Worm (Caenorhabditis elegans) whole organism, young adult: ENCODE measurements around the gene C33G3.5.

Experiments used
- B0261.1 ChIP-seq: sonication (generic microtip); optimal IDR thresholded peaks from 2 replicates; lab custom pipeline; 2016; ENCODE audit warnings: mild to moderate bottlenecking, missing genetic modification characterization, moderate library complexity, missing compliant biosample characterization
- C06A6.2 ChIP-seq: fragments of 200-800 bp; sonication (Bioruptor generic); conservative IDR thresholded peaks from 2 replicates; pipeline ENCODE4 v1.3.6; 2022; ENCODE audit warnings: missing genetic modification characterization, missing compliant biosample characterization
- F37B4.10 ChIP-seq: fragments of 200-800 bp; sonication (Bioruptor generic); IDR thresholded peaks from 2 replicates; pipeline ENCODE4 v1.3.6; 2022; ENCODE audit warnings: missing genetic modification characterization, missing compliant biosample characterization
- F39B2.1 ChIP-seq: fragments of 200-800 bp; sonication (Bioruptor generic); IDR thresholded peaks from 2 replicates; pipeline ENCODE4 v1.3.6; 2022; ENCODE audit warnings: missing genetic modification reagents, missing genetic modification characterization, missing compliant biosample characterization
- F57A8.1 ChIP-seq: fragments of 200-800 bp; sonication (Bioruptor generic); optimal IDR thresholded peaks from 2 replicates; lab custom pipeline; 2018; ENCODE audit warnings: mild to moderate bottlenecking, missing genetic modification characterization, moderate library complexity, missing compliant biosample characterization
- Y56A3A.18 ChIP-seq: fragments of 200-800 bp; sonication (Bioruptor generic); IDR thresholded peaks from 2 replicates; pipeline ENCODE4 v1.3.6; 2022; ENCODE audit warnings: missing genetic modification reagents, missing genetic modification characterization, missing compliant biosample characterization
- ama-1 ChIP-seq, 3 experiments: fragments of 150-350 bp in 1 of 3; sonication (generic microtip) in 2 of 3; optimal IDR thresholded peaks; 2 replicates each; lab custom pipeline; 2014 to 2018; ENCODE audit warnings: missing biosample characterization in 2 of 3, missing genetic modification characterization in 2 of 3, missing genetic modification reagents in 2 of 3
- attf-5 ChIP-seq: fragments of 200-800 bp; sonication (Bioruptor generic); optimal IDR thresholded peaks from 2 replicates; lab custom pipeline; 2018; ENCODE audit warnings: mild to moderate bottlenecking, missing genetic modification characterization, missing compliant biosample characterization
- ceh-100 ChIP-seq: fragments of 200-800 bp; sonication (Bioruptor generic); IDR thresholded peaks from 2 replicates; pipeline ENCODE4 v1.3.6; 2022; ENCODE audit warnings: missing genetic modification reagents, missing genetic modification characterization, missing compliant biosample characterization
- ceh-79 ChIP-seq: sonication (generic microtip); optimal IDR thresholded peaks from 2 replicates; lab custom pipeline; 2017; ENCODE audit warnings: mild to moderate bottlenecking, missing genetic modification characterization, missing compliant biosample characterization
- ceh-91 ChIP-seq: fragments of 200-800 bp; sonication (Bioruptor generic); IDR thresholded peaks from 2 replicates; pipeline ENCODE4 v1.3.6; 2022; ENCODE audit warnings: missing genetic modification reagents, missing genetic modification characterization, missing compliant biosample characterization
- chd-7 ChIP-seq: sonication (generic microtip); optimal IDR thresholded peaks from 2 replicates; lab custom pipeline; 2016; ENCODE audit warnings: mild to moderate bottlenecking, missing genetic modification characterization, moderate library complexity, missing compliant biosample characterization
- dox-1 ChIP-seq: fragments of 200-800 bp; sonication (Bioruptor generic); IDR thresholded peaks from 2 replicates; pipeline ENCODE4 v1.3.6; 2022; ENCODE audit warnings: missing genetic modification reagents, missing genetic modification characterization, missing compliant biosample characterization
- dpff-1 ChIP-seq: sonication (generic microtip); optimal IDR thresholded peaks from 2 replicates; lab custom pipeline; 2017; ENCODE audit warnings: mild to moderate bottlenecking, missing genetic modification characterization, missing compliant biosample characterization
- efl-1 ChIP-seq: fragments of 150-350 bp; optimal IDR thresholded peaks from 2 replicates; lab custom pipeline; 2014; ENCODE audit warnings: missing biosample characterization, missing genetic modification reagents, missing genetic modification characterization
- egl-18 ChIP-seq: fragments of 200-800 bp; sonication (Bioruptor generic); IDR thresholded peaks from 2 replicates; pipeline ENCODE4 v1.3.6; 2022; ENCODE audit warnings: missing genetic modification reagents, missing genetic modification characterization, missing compliant biosample characterization
- egl-44 ChIP-seq: fragments of 200-800 bp; sonication (Bioruptor generic); IDR thresholded peaks from 2 replicates; pipeline ENCODE4 v1.3.6; 2022; ENCODE audit warnings: missing genetic modification reagents, missing genetic modification characterization, missing compliant biosample characterization
- hlh-12 ChIP-seq: sonication (generic microtip); optimal IDR thresholded peaks from 2 replicates; lab custom pipeline; 2016; ENCODE audit warnings: missing genetic modification characterization, missing compliant biosample characterization
- hmg-1.2 ChIP-seq: fragments of 200-800 bp; sonication (Bioruptor generic); IDR thresholded peaks from 2 replicates; pipeline ENCODE4 v1.3.6; 2022; ENCODE audit warnings: missing genetic modification reagents, missing genetic modification characterization, missing compliant biosample characterization
- hrde-1 ChIP-seq: sonication (generic microtip); optimal IDR thresholded peaks from 2 replicates; lab custom pipeline; 2016; ENCODE audit warnings: missing genetic modification characterization, mild to moderate bottlenecking, missing compliant biosample characterization, moderate library complexity, missing genotype, missing genetic modification reagents, borderline replicate concordance
- let-607 ChIP-seq, 2 experiments: fragments of 200-800 bp in 1 of 2; sonication (Bioruptor generic) in 1 of 2; sonication (generic microtip) in 1 of 2; optimal IDR thresholded peaks; 2 replicates each; lab custom pipeline; 2016 to 2018; ENCODE audit warnings: mild to moderate bottlenecking in 2 of 2, missing compliant biosample characterization in 2 of 2, missing genetic modification characterization in 2 of 2, moderate library complexity in 2 of 2, missing genotype in 1 of 2
- lir-1 ChIP-seq: fragments of 200-800 bp; sonication (Bioruptor generic); conservative IDR thresholded peaks from 2 replicates; pipeline ENCODE4 v1.3.6; 2022; ENCODE audit warnings: missing genetic modification reagents, missing genetic modification characterization, missing compliant biosample characterization
- madf-10 ChIP-seq: sonication (generic microtip); optimal IDR thresholded peaks from 2 replicates; lab custom pipeline; 2016; ENCODE audit warnings: mild to moderate bottlenecking, missing genetic modification characterization, missing compliant biosample characterization
- madf-3 ChIP-seq: fragments of 200-800 bp; sonication (Bioruptor generic); IDR thresholded peaks from 2 replicates; pipeline ENCODE4 v1.3.6; 2022; ENCODE audit warnings: missing genetic modification reagents, missing genetic modification characterization, missing compliant biosample characterization
- madf-6 ChIP-seq: fragments of 200-800 bp; sonication (Bioruptor generic); IDR thresholded peaks from 2 replicates; pipeline ENCODE4 v1.3.6; 2022; ENCODE audit warnings: missing genetic modification reagents, missing genetic modification characterization, missing compliant biosample characterization
- madf-8 ChIP-seq: fragments of 200-800 bp; sonication (Bioruptor generic); conservative IDR thresholded peaks from 2 replicates; pipeline ENCODE4 v1.3.6; 2022; ENCODE audit warnings: missing genetic modification reagents, missing genetic modification characterization, missing compliant biosample characterization
- mxl-1 ChIP-seq: sonication (generic microtip); optimal IDR thresholded peaks from 2 replicates; lab custom pipeline; 2016; ENCODE audit warnings: missing genetic modification characterization, missing compliant biosample characterization
- nfya-2 ChIP-seq: fragments of 200-800 bp; sonication (Bioruptor generic); IDR thresholded peaks from 2 replicates; pipeline ENCODE4 v1.3.6; 2022; ENCODE audit warnings: missing genetic modification reagents, missing genetic modification characterization, missing compliant biosample characterization
- nfyb-1 ChIP-seq: fragments of 200-800 bp; sonication (Bioruptor generic); IDR thresholded peaks from 2 replicates; pipeline ENCODE4 v1.3.6; 2022; ENCODE audit warnings: missing genetic modification reagents, missing genetic modification characterization, missing compliant biosample characterization
- nhr-120 ChIP-seq: fragments of 200-800 bp; sonication (Bioruptor generic); IDR thresholded peaks from 2 replicates; pipeline ENCODE4 v1.3.6; 2022; ENCODE audit warnings: missing genetic modification characterization, missing compliant biosample characterization
- nhr-179 ChIP-seq: sonication (generic microtip); optimal IDR thresholded peaks from 2 replicates; lab custom pipeline; 2016; ENCODE audit warnings: mild to moderate bottlenecking, missing genetic modification characterization, missing compliant biosample characterization
- nhr-80 ChIP-seq: sonication (generic microtip); optimal IDR thresholded peaks from 2 replicates; lab custom pipeline; 2016; ENCODE audit warnings: missing genetic modification characterization, missing compliant biosample characterization
- nhr-90 ChIP-seq: sonication (generic microtip); optimal IDR thresholded peaks from 2 replicates; lab custom pipeline; 2016; ENCODE audit warnings: missing genotype, mild to moderate bottlenecking, missing genetic modification characterization, missing compliant biosample characterization
- pbrm-1 ChIP-seq: fragments of 200-800 bp; sonication (Bioruptor generic); IDR thresholded peaks from 2 replicates; pipeline ENCODE4 v1.3.6; 2022; ENCODE audit warnings: missing genetic modification reagents, missing genetic modification characterization, missing compliant biosample characterization
- pha-4 ChIP-seq: fragments of 150-350 bp; sonication (generic microtip); optimal IDR thresholded peaks from 2 replicates; lab custom pipeline; 2014; ENCODE audit warnings: missing biosample characterization, missing genetic modification reagents, missing genetic modification characterization
- sptf-2 ChIP-seq: fragments of 200-800 bp; sonication (Bioruptor generic); optimal IDR thresholded peaks from 2 replicates; lab custom pipeline; 2018; ENCODE audit warnings: mild to moderate bottlenecking, missing genetic modification characterization, missing compliant biosample characterization
- tbp1 ChIP-seq: fragments of 200-800 bp; sonication (Bioruptor generic); optimal IDR thresholded peaks from 2 replicates; lab custom pipeline; 2018; ENCODE audit warnings: mild to moderate bottlenecking, missing genetic modification characterization, missing compliant biosample characterization
- tlf-1 ChIP-seq: fragments of 200-800 bp; sonication (Bioruptor generic); optimal IDR thresholded peaks from 2 replicates; lab custom pipeline; 2018; ENCODE audit warnings: mild to moderate bottlenecking, missing genetic modification characterization, missing compliant biosample characterization
- xnd-1 ChIP-seq: sonication (generic microtip); optimal IDR thresholded peaks from 2 replicates; lab custom pipeline; 2016; ENCODE audit warnings: missing genotype, missing genetic modification reagents, missing genetic modification characterization, missing compliant biosample characterization
- zfh-2 ChIP-seq: fragments of 200-800 bp; sonication (Bioruptor generic); conservative IDR thresholded peaks from 2 replicates; pipeline ENCODE4 v1.3.6; 2022; ENCODE audit warnings: missing genetic modification reagents, missing genetic modification characterization, missing compliant biosample characterization
- ztf-18 ChIP-seq: sonication (generic microtip); optimal IDR thresholded peaks from 2 replicates; lab custom pipeline; 2016; ENCODE audit warnings: missing genotype, mild to moderate bottlenecking, missing genetic modification characterization, missing compliant biosample characterization
- ztf-28 ChIP-seq: fragments of 200-800 bp; sonication (Bioruptor generic); IDR thresholded peaks from 2 replicates; pipeline ENCODE4 v1.3.6; 2022; ENCODE audit warnings: missing genetic modification reagents, missing genetic modification characterization, missing compliant biosample characterization

C33G3.5 gene

DNA sequence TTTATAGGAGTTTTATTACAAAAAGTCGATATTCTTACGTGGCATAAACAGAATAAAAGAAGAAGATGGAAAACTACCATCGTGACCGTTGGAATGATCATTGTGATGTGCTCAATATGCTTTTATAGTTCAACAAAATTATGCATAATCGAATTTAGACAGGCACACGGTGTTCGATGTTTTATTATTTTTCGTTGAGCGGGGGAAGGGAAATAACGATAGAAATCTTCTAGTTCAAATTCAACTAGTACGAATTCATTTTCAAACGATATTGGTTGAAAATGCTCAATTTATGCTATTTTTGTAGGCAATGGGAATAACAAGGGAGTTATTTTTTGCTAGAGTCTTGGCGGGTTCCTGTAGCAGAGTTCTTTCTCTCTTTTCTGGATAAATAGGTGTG lies at the start of gene C33G3.5:
TSS of gene C33G3.5 (minus strand) at position 101 of the 400 bp plus-strand sequence.
- TF ChIP-seq ztf-18 (tag; lab: Kevin White, UChicago): no peak
- TF ChIP-seq tbp1 (GFP tag; lab: Kevin White, UChicago): no peak
- no peak for TF ChIP-seq nhr-120
- TF ChIP-seq pbrm-1 (GFP tag; lab: Robert Waterston, UW): no peak
- TF ChIP-seq nhr-179 (tag; lab: Kevin White, UChicago): no peak
- TF ChIP-seq hlh-12 (tag; lab: Kevin White, UChicago): no peak
- TF ChIP-seq hrde-1: no peak
- no peak for TF ChIP-seq xnd-1 (tag; lab: Kevin White, UChicago)

DNA sequence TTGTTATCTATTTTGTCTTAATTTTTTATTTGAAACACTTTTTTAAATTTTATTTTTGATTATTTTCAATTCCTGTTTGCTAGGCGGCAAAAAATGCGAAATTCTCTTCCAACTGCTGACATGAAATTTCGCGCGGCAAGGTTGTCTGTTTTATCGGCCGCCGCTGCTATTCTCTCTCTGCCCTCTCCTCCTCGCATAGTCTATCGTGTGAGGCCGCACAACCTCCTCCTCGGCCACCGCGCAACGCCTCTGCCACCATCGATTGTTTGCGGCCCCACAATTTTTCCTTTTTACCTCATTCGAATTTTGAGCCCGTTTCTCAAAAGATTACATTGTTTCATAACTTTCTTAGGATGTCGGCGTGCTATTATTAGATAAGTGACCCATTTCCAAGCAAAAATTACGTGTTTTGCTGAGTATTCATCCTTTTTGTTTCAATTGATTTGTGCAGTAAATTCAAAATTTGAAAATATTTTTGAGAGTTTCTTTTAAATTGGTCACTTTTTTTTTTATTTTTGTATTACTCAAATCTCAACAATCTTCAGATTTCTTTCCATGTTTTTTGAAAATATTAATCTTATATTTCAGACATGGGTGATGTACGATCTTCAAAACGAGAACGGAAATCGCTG lies 48.9 kb upstream of the C33G3.5 start, which contains the start of gene F28H6.4:
TSS of gene F28H6.4 (plus strand) at position 582 of the 632 bp plus-strand sequence.
- TF ChIP-seq F37B4.10 (no peak), madf-3 (GFP tag; lab: Robert Waterston, UW) (no peak), attf-5 (GFP tag; lab: Kevin White, UChicago) (peak; percentile 10), ceh-79 (no peak), madf-10 (tag; lab: Kevin White, UChicago) (peak; percentile 25), dox-1 (peak; percentile 65), nfyb-1 (GFP tag; lab: Robert Waterston, UW) (no peak), efl-1 (GFP tag; lab: Kevin White, UChicago) (peak; percentile 42), B0261.1 (tag; lab: Kevin White, UChicago) (no peak), madf-8 (GFP tag; lab: Robert Waterston, UW) (no peak; the same call in 1 of the 2 replicates), madf-6 (GFP tag; lab: Robert Waterston, UW) (0 out of 2 replicates have a peak, but pooled peaks have one; percentile 26), egl-18 (GFP tag; lab: Robert Waterston, UW) (no peak), nhr-80 (peak; percentile 37), dpff-1 (tag; lab: Kevin White, UChicago) (no peak), sptf-2 (GFP tag; lab: Kevin White, UChicago) (no peak), nhr-120 (no peak), F39B2.1 (no peak), F57A8.1 (GFP tag; lab: Kevin White, UChicago) (no peak), ceh-100 (no peak), egl-44 (no peak), Y56A3A.18 (no peak), zfh-2 (peak; percentile 92), chd-7 (tag; lab: Kevin White, UChicago) (no peak), mxl-1 (tag; lab: Kevin White, UChicago) (no peak), ztf-28 (GFP tag; lab: Robert Waterston, UW) (no peak), C06A6.2 (GFP tag; lab: Robert Waterston, UW) (no peak), tlf-1 (GFP tag; lab: Kevin White, UChicago) (no peak), hmg-1.2 (GFP tag; lab: Robert Waterston, UW) (peak; percentile 80; the same call in 1 of the 2 replicates), let-607 (tag; optimal IDR thresholded peaks at IDR 0.05; lab: Kevin White, UChicago) (no peak), ama-1 (optimal IDR thresholded peaks at IDR 0.05; lab: Kevin White, UChicago) (no peak), ama-1 (GFP tag; optimal IDR thresholded peaks at IDR 0.05; lab: Kevin White, UChicago) (no peak), nhr-90 (tag; lab: Kevin White, UChicago) (no peak), nfya-2 (GFP tag; lab: Robert Waterston, UW) (no peak), ceh-91 (GFP tag; lab: Robert Waterston, UW) (no peak), lir-1 (GFP tag; lab: Robert Waterston, UW) (no peak), pha-4 (tag; lab: Kevin White, UChicago) (no peak)
